Fruit fly (Drosophila melanogaster): ENCODE measurements around the gene CG45072.

The CG45072 gene

DNA sequence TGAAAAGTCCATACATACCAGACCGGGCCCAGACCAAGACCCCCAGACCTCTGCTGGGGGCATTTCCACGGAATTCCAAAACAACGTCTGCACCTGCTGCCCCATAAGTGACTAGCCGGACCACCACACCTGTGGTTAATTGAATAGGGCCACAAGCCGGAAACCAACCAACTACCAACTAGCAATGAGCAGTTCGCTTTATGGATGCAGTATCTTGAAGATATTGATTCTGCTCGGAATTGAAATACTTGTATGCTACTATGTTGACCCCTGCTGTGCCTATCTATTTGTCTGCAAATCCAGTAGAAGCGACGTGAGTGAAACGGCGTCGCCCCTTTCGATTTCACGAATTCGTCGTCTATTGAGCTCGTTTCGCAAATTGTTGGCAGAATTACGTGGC is 27.2 kb downstream of the CG45072 start (continued):
- TF ChIP-seq pdm3 (GFP tag; optimal IDR thresholded peaks at IDR 0.05): peak; percentile 83
- TF ChIP-seq CG3919 (GFP tag; optimal IDR thresholded peaks at IDR 0.05): peak; percentile 87
- TF ChIP-seq Hr38 (GFP tag; optimal IDR thresholded peaks at IDR 0.05): peak; percentile 62
- peak; percentile 84 for TF ChIP-seq Lpt (GFP tag; optimal IDR thresholded peaks at IDR 0.05)
- TF ChIP-seq Sox15 (GFP tag; optimal IDR thresholded peaks at IDR 0.05): peak; percentile 1
- TF ChIP-seq CG11294 (GFP tag; IDR thresholded peaks at IDR 0.05): peak; percentile 90
- TF ChIP-seq Eip75B (GFP tag; optimal IDR thresholded peaks at IDR 0.05): peak; percentile 75
- TF ChIP-seq CG8632 (GFP tag; optimal IDR thresholded peaks at IDR 0.05): peak; percentile 42
- TF ChIP-seq Gug (GFP tag; IDR thresholded peaks at IDR 0.05): peak; percentile 92
- TF ChIP-seq Blimp-1 (GFP tag; optimal IDR thresholded peaks at IDR 0.05): peak; percentile 17
- TF ChIP-seq acj6 (GFP tag; optimal IDR thresholded peaks at IDR 0.05): peak; percentile 78
- peak; percentile 16 for TF ChIP-seq CG11902 (GFP tag; optimal IDR thresholded peaks at IDR 0.05)
- TF ChIP-seq CG8319 (GFP tag; optimal IDR thresholded peaks at IDR 0.05): peak; percentile 30
- TF ChIP-seq CG6792 (GFP tag; optimal IDR thresholded peaks at IDR 0.05): peak; percentile 62
- TF ChIP-seq net (GFP tag; optimal IDR thresholded peaks at IDR 0.05): peak; percentile 86
- TF ChIP-seq CG7368 (GFP tag; optimal IDR thresholded peaks at IDR 0.05): peak; percentile 83
- TF ChIP-seq fd85E (GFP tag; optimal IDR thresholded peaks at IDR 0.05): no peak
- TF ChIP-seq Met (GFP tag; optimal IDR thresholded peaks at IDR 0.05): peak; percentile 53
- peak; percentile 77 for TF ChIP-seq Eip78C (GFP tag)
- peak; percentile 72 for TF ChIP-seq CG16779 (tag; optimal IDR thresholded peaks at IDR 0.05)
- peak; percentile 96 for TF ChIP-seq CG6163 (GFP tag; IDR thresholded peaks at IDR 0.05)
- no peak for TF ChIP-seq vri (GFP tag; optimal IDR thresholded peaks at IDR 0.05)
- TF ChIP-seq CG34406 (GFP tag; optimal IDR thresholded peaks at IDR 0.05): peak; percentile 57
- peak; percentile 72 to 75 for TF ChIP-seq salr (GFP tag; optimal IDR thresholded peaks at IDR 0.05)
- TF ChIP-seq CG6276 (GFP tag; optimal IDR thresholded peaks at IDR 0.05): peak; percentile 92
- TF ChIP-seq fkh (GFP tag; optimal IDR thresholded peaks at IDR 0.05): no peak
- TF ChIP-seq dsx (GFP tag; optimal IDR thresholded peaks at IDR 0.05; ENCODE audit: poor library complexity, severe bottlenecking): peak; percentile 38
- TF ChIP-seq CG4318 (GFP tag; optimal IDR thresholded peaks at IDR 0.05): peak; percentile 88

DNA sequence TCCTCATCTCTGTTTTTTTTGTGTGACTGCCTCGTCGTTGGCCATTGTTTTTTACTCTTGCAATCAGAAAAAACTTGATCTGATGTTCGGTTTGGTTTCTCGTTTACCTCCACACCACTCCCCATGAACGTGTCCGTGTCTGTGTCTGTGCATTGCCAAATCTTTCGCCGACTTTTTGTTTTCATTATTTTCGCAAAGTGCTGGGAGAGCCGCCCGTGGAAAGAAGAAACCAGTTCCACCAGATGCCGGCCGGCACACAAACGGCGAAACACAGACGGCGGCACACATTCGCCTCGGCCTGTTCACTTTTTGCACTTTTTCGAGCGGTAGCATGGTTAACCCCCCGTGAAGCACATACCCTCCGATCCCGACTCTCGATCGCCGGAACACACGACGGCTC is 27.7 kb downstream of the CG45072 start:
- TF ChIP-seq net (GFP tag; optimal IDR thresholded peaks at IDR 0.05) (no peak), eg (GFP tag; IDR thresholded peaks at IDR 0.05) (peak; percentile 12; the same call in 1 of the 3 replicates), CG6163 (GFP tag; IDR thresholded peaks at IDR 0.05) (peak; percentile 34; the same call in 1 of the 3 replicates), Met (GFP tag; optimal IDR thresholded peaks at IDR 0.05) (no peak), Sox102F (GFP tag; optimal IDR thresholded peaks at IDR 0.05) (no peak), svp (GFP tag) (peak; percentile 51), CG6854 (GFP tag; optimal IDR thresholded peaks at IDR 0.05) (peak; percentile 80), Eip78C (GFP tag) (peak; percentile 14), vri (GFP tag; optimal IDR thresholded peaks at IDR 0.05) (peak; percentile 15)

DNA sequence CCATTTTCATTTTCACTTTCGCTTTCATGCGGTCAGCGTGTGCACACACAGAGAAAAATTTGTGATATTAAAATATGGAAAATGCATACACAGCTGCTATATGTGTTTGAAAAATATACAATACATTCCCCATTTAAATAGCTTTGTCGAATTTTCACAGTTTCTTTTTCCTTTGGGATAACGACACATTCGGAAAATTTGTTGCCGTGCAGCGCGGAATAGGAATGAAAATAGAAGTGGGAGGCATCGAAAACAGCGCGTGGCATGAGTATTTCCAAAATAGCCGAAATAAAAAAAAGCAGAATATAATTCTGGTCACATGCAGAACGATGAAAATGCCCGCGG is 30.4 kb downstream of the CG45072 start:
- TF ChIP-seq CG10631 (GFP tag; optimal IDR thresholded peaks at IDR 0.05) (peak; percentile 51), CG10669 (GFP tag; optimal IDR thresholded peaks at IDR 0.05) (no peak), Eip75B (GFP tag; optimal IDR thresholded peaks at IDR 0.05) (peak; percentile 28), Eip78C (GFP tag) (peak; percentile 86), CG11762 (GFP tag; optimal IDR thresholded peaks at IDR 0.05; ENCODE audit: insufficient read depth) (no peak), Sox15 (GFP tag; optimal IDR thresholded peaks at IDR 0.05) (no peak), spab (GFP tag; optimal IDR thresholded peaks at IDR 0.05) (no peak), CG3032 (tag; optimal IDR thresholded peaks at IDR 0.05) (no peak), Hr38 (GFP tag; optimal IDR thresholded peaks at IDR 0.05) (no peak), Gug (GFP tag; IDR thresholded peaks at IDR 0.05) (0 out of 2 replicates have a peak, but pooled peaks have one; percentile 40), pdm3 (GFP tag; optimal IDR thresholded peaks at IDR 0.05) (peak; percentile 59), CG7368 (GFP tag; optimal IDR thresholded peaks at IDR 0.05) (peak; percentile 4), CG6792 (GFP tag; optimal IDR thresholded peaks at IDR 0.05) (peak; percentile 23), net (GFP tag; optimal IDR thresholded peaks at IDR 0.05) (peak; percentile 53), CG6808 (GFP tag; optimal IDR thresholded peaks at IDR 0.05) (no peak), esn (GFP tag; optimal IDR thresholded peaks at IDR 0.05) (peak; percentile 38), Hr4 (GFP tag; optimal IDR thresholded peaks at IDR 0.05) (peak; percentile 88), fd59A (GFP tag; optimal IDR thresholded peaks at IDR 0.05) (no peak), CG11902 (GFP tag; optimal IDR thresholded peaks at IDR 0.05) (peak; percentile 30), Eip93F (GFP tag; optimal IDR thresholded peaks at IDR 0.05) (no peak), CG8319 (GFP tag; optimal IDR thresholded peaks at IDR 0.05) (no peak), CG1621 (tag; optimal IDR thresholded peaks at IDR 0.05) (no peak), CG16779 (tag; optimal IDR thresholded peaks at IDR 0.05) (no peak), acj6 (GFP tag; optimal IDR thresholded peaks at IDR 0.05) (peak; percentile 55), Hr39 (GFP tag; optimal IDR thresholded peaks at IDR 0.05) (peak; percentile 61), eg (GFP tag; IDR thresholded peaks at IDR 0.05) (peak; percentile 85), CG31627 (GFP tag; optimal IDR thresholded peaks at IDR 0.05) (peak; percentile 51), Sox102F (GFP tag; optimal IDR thresholded peaks at IDR 0.05) (peak; percentile 38), CG34406 (GFP tag; optimal IDR thresholded peaks at IDR 0.05) (peak; percentile 23), CG32006 (GFP tag; optimal IDR thresholded peaks at IDR 0.05) (peak; percentile 85)

Measured in whole organism, prepupa.